Fruit fly (Drosophila melanogaster) whole organism, wandering third instar larva: Measurements from ENCODE around the gene CG7376.

Source experiments
- Abd-B ChIP-seq: fragments of >200 bp; optimal IDR thresholded peaks from 2 replicates; lab custom pipeline; 2017; ENCODE audit warnings: missing biosample characterization, missing genetic modification characterization
- Dfd ChIP-seq: fragments of >200 bp; optimal IDR thresholded peaks from 2 replicates; lab custom pipeline; 2017; ENCODE audit warnings: missing biosample characterization, missing genetic modification characterization
- GATAd ChIP-seq: sonication (Bioruptor generic); optimal IDR thresholded peaks from 2 replicates; lab custom pipeline; 2016; ENCODE audit warnings: missing biosample characterization, missing genetic modification characterization
- Hr78 ChIP-seq: fragments of >200 bp; optimal IDR thresholded peaks from 2 replicates; lab custom pipeline; 2017; ENCODE audit warnings: missing biosample characterization, missing genetic modification characterization
- Jra ChIP-seq: sonication (Bioruptor generic); optimal IDR thresholded peaks from 2 replicates; lab custom pipeline; 2016; ENCODE audit warnings: missing biosample characterization, missing genetic modification characterization
- Myc ChIP-seq: fragments of >200 bp; optimal IDR thresholded peaks from 2 replicates; lab custom pipeline; 2017
- dmrt93B ChIP-seq: fragments of 200-800 bp; sonication (Bioruptor generic); optimal IDR thresholded peaks from 2 replicates; lab custom pipeline; 2018; ENCODE audit warnings: missing biosample characterization, mild to moderate bottlenecking, missing genetic modification characterization
- ey ChIP-seq: fragments of 200-800 bp; sonication (Bioruptor generic); optimal IDR thresholded peaks from 2 replicates; lab custom pipeline; 2016; ENCODE audit warnings: missing biosample characterization, missing genetic modification characterization
- fru ChIP-seq: fragments of 200-800 bp; sonication (Bioruptor generic); optimal IDR thresholded peaks from 3 replicates; lab custom pipeline; 2016; ENCODE audit warnings: missing biosample characterization, mild to moderate bottlenecking, missing genetic modification characterization
- lola ChIP-seq: fragments of >200 bp; optimal IDR thresholded peaks from 2 replicates; lab custom pipeline; 2017; ENCODE audit warnings: missing biosample characterization, missing genetic modification characterization
- pan ChIP-seq: fragments of >200 bp; optimal IDR thresholded peaks from 2 replicates; lab custom pipeline; 2017
- psq ChIP-seq: fragments of 200-800 bp; sonication (Bioruptor generic); optimal IDR thresholded peaks from 3 replicates; lab custom pipeline; 2017; ENCODE audit warnings: missing biosample characterization, mild to moderate bottlenecking, missing genetic modification characterization, moderate library complexity
- usp ChIP-seq: fragments of >200 bp; optimal IDR thresholded peaks from 2 replicates; lab custom pipeline; 2017; ENCODE audit warnings: missing biosample characterization, missing genetic modification characterization
- woc ChIP-seq: sonication (Bioruptor generic); optimal IDR thresholded peaks from 2 replicates; lab custom pipeline; 2016; ENCODE audit warnings: missing biosample characterization, mild to moderate bottlenecking, missing genetic modification characterization

DNA sequence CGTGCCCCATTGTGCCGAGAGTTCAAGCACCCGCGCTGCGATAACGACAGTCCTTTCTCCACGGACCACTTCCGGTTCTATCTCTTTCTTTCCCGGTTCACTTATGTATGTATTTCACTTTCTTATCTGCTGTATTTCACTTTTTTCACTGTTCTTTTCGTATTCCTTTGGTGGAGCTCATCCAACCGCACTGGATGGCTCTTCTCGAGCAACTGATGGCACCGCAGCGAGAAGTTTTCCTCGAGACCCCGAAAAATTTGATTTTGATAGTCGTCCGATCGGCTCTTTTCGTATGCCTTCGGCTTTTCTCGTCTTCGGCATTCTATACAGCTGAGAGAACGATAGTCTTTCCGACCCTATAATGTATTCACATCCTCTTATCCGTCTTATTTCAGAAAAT, 43.8 kb downstream of the CG7376 start, which contains the start of gene LanA:
- TF ChIP-seq Abd-B (GFP tag; lab: Kevin White, UChicago): no peak
- no peak for TF ChIP-seq Jra (GFP tag; lab: Kevin White, UChicago)
- no peak for TF ChIP-seq fru (GFP tag; lab: Kevin White, UChicago)
- no peak for TF ChIP-seq usp
- no peak for TF ChIP-seq dmrt93B
- TF ChIP-seq GATAd: no peak
- no peak for TF ChIP-seq Dfd
- TF ChIP-seq psq (GFP tag; lab: Kevin White, UChicago): no peak
- no peak for TF ChIP-seq woc (GFP tag; lab: Kevin White, UChicago)
- no peak for TF ChIP-seq Hr78 (GFP tag; lab: Kevin White, UChicago)
- TF ChIP-seq pan (lab: Kevin White, UChicago): no peak
- no peak for TF ChIP-seq Myc (lab: Kevin White, UChicago)
- TF ChIP-seq ey (GFP tag; lab: Kevin White, UChicago): no peak
- no peak for TF ChIP-seq lola (GFP tag; lab: Kevin White, UChicago)
